Fruit fly (Drosophila melanogaster) whole organism, pupa: Measurements from ENCODE around the gene eIF5B.

Experiments used
- CG10348 ChIP-seq: fragments of 200-800 bp; sonication (Bioruptor generic); IDR thresholded peaks from 2 replicates; pipeline ENCODE4 v1.3.6; 2022; ENCODE audit warnings: missing biosample characterization, missing genetic modification characterization
- CG12605 ChIP-seq: fragments of 200-800 bp; sonication (Bioruptor generic); IDR thresholded peaks from 2 replicates; pipeline ENCODE4 v1.3.6; 2022; ENCODE audit warnings: missing biosample characterization, missing genetic modification characterization
- CG13204 ChIP-seq: fragments of 200-800 bp; sonication (Bioruptor generic); optimal IDR thresholded peaks from 2 replicates; lab custom pipeline; 2018; ENCODE audit warnings: missing biosample characterization, mild to moderate bottlenecking, missing genetic modification characterization, moderate library complexity
- CG14655 ChIP-seq: fragments of 200-800 bp; sonication (Bioruptor generic); optimal IDR thresholded peaks from 3 replicates; lab custom pipeline; 2017; ENCODE audit warnings: mild to moderate bottlenecking, missing biosample characterization, missing genetic modification reagents, missing genetic modification characterization
- CG15710 ChIP-seq: fragments of 200-800 bp; sonication (Bioruptor generic); optimal IDR thresholded peaks from 2 replicates; lab custom pipeline; 2018; ENCODE audit warnings: missing biosample characterization, mild to moderate bottlenecking, missing genetic modification characterization, moderate library complexity
- CG17806 ChIP-seq: fragments of 200-800 bp; sonication (Bioruptor generic); optimal IDR thresholded peaks from 2 replicates; lab custom pipeline; 2018; ENCODE audit warnings: missing biosample characterization, mild to moderate bottlenecking, missing genetic modification characterization, moderate library complexity
- CG32121 ChIP-seq: fragments of 200-800 bp; sonication (Bioruptor generic); IDR thresholded peaks from 2 replicates; pipeline ENCODE4 v1.3.6; 2022; ENCODE audit warnings: missing biosample characterization, missing genetic modification characterization
- CG34367 ChIP-seq: fragments of 200-800 bp; sonication (Bioruptor generic); optimal IDR thresholded peaks from 2 replicates; lab custom pipeline; 2018; ENCODE audit warnings: missing biosample characterization, mild to moderate bottlenecking, missing genetic modification characterization
- CG4496 ChIP-seq: fragments of 200-800 bp; sonication (Bioruptor generic); IDR thresholded peaks from 3 replicates; pipeline ENCODE4 v1.3.6; 2022; ENCODE audit warnings: missing biosample characterization, missing genetic modification characterization
- CG8159 ChIP-seq: fragments of 200-800 bp; sonication (Bioruptor generic); optimal IDR thresholded peaks from 3 replicates; lab custom pipeline; 2018; ENCODE audit warnings: missing biosample characterization, mild to moderate bottlenecking, missing genetic modification characterization, moderate library complexity
- CG8301 ChIP-seq: fragments of 200-800 bp; sonication (Bioruptor generic); optimal IDR thresholded peaks from 2 replicates; lab custom pipeline; 2018; ENCODE audit warnings: missing biosample characterization, mild to moderate bottlenecking, missing genetic modification characterization
- CG9948 ChIP-seq: fragments of 200-800 bp; sonication (Bioruptor generic); optimal IDR thresholded peaks from 2 replicates; lab custom pipeline; 2018; ENCODE audit warnings: missing biosample characterization, mild to moderate bottlenecking, missing genetic modification characterization, moderate library complexity
- D1 ChIP-seq: fragments of 200-800 bp; sonication (Bioruptor generic); optimal IDR thresholded peaks from 2 replicates; lab custom pipeline; 2018; ENCODE audit warnings: missing biosample characterization, mild to moderate bottlenecking, missing genetic modification characterization, moderate library complexity
- EcR ChIP-seq: fragments of 200-800 bp; sonication (Bioruptor generic); optimal IDR thresholded peaks from 3 replicates; lab custom pipeline; 2019; ENCODE audit warnings: missing biosample characterization, missing genetic modification characterization, mild to moderate bottlenecking, moderate library complexity, missing genetic modification reagents
- Ets98B ChIP-seq: fragments of 200-800 bp; sonication (Bioruptor generic); IDR thresholded peaks from 2 replicates; pipeline ENCODE4 v1.3.6; 2022; ENCODE audit warnings: missing biosample characterization, missing genetic modification characterization
- Pif1A ChIP-seq: fragments of 200-800 bp; sonication (Bioruptor generic); optimal IDR thresholded peaks from 3 replicates; lab custom pipeline; 2016; ENCODE audit warnings: missing biosample characterization, missing genetic modification characterization
- Pif1B ChIP-seq: fragments of 200-800 bp; sonication (Bioruptor generic); optimal IDR thresholded peaks from 3 replicates; lab custom pipeline; 2016; ENCODE audit warnings: missing biosample characterization, missing genetic modification characterization
- Snoo ChIP-seq: fragments of 200-800 bp; sonication (Bioruptor generic); optimal IDR thresholded peaks from 3 replicates; lab custom pipeline; 2017; ENCODE audit warnings: missing biosample characterization, mild to moderate bottlenecking, missing genetic modification characterization, inconsistent platforms
- fd96Ca ChIP-seq: fragments of 200-800 bp; sonication (Bioruptor generic); IDR thresholded peaks from 3 replicates; pipeline ENCODE4 v1.3.6; 2022; ENCODE audit warnings: missing biosample characterization, missing genetic modification characterization
- gl ChIP-seq: fragments of 200-800 bp; sonication (Bioruptor generic); optimal IDR thresholded peaks from 2 replicates; lab custom pipeline; 2018; ENCODE audit warnings: missing biosample characterization, mild to moderate bottlenecking, missing genetic modification characterization
- rn ChIP-seq: fragments of 200-800 bp; sonication (Bioruptor generic); IDR thresholded peaks from 2 replicates; pipeline ENCODE4 v1.3.6; 2022; ENCODE audit warnings: missing biosample characterization, missing genetic modification characterization

Gene eIF5B

DNA sequence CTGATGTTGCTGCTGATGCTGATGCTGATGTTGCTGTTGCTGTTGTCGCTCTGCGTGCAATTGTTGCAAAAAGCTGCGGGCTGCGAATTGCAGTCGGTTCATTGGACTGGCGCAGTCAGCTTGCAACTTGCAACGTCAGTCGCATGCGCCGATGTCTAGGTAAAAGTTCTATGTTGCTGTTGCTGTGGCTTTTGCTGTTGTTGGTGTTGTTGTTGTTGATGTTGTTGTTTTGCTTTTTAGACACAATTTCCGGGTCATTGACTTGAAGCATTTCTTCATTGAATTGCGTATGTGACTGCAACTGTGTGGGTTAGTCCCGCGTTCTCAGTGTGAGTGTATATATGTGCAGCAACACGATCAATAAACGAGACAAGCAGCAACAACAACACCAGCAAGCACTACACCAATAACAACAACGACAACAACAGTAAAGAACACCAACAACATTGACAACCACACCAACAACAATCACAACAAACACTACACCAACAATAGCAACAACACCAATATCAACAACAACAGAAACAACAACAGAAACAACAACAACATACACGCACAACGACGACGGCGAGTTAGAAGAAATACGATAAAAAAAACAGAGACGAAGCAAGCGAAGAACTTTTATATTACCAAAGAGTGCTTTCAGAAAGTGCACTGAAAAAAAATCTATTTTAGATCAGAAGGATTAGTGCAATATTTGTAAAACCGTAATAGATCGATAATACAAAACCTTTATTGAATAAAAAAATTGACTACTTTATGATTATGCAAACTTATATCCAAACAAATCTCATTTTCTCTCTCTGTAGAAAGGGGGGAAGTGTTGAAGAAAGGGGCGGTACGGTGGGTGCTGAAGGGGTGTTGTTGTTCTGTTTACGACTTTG, 66.6 kb downstream of the eIF5B start:
- no peak for TF ChIP-seq gl (tag; lab: Kevin White, UChicago)
- peak; percentile 91 for TF ChIP-seq CG17806
- TF ChIP-seq CG34367 (tag; lab: Kevin White, UChicago), result no peak
- peak; percentile 58 for TF ChIP-seq CG12605 (GFP tag; lab: Robert Waterston, UW)
- TF ChIP-seq Pif1A (GFP tag; lab: Kevin White, UChicago), result no peak
- no peak for TF ChIP-seq CG13204 (GFP tag; lab: Kevin White, UChicago)
- TF ChIP-seq Pif1B, result no peak
- TF ChIP-seq CG8301 (tag; lab: Kevin White, UChicago), result peak; percentile 87
- TF ChIP-seq CG9948 (tag; lab: Kevin White, UChicago), result peak; percentile 88
- no peak for TF ChIP-seq CG10348 (GFP tag; lab: Robert Waterston, UW)
- TF ChIP-seq Ets98B (GFP tag; lab: Robert Waterston, UW), result peak; percentile 8
- no peak; the same call in 1 of the 2 replicates for TF ChIP-seq CG32121
- TF ChIP-seq CG4496 (GFP tag; lab: Robert Waterston, UW), result peak; percentile 85
- peak; percentile 94 for TF ChIP-seq EcR
- no peak for TF ChIP-seq CG15710 (tag; lab: Kevin White, UChicago)
- no peak for TF ChIP-seq Snoo (tag; lab: Kevin White, UChicago)
- peak; percentile 87 for TF ChIP-seq rn
- TF ChIP-seq fd96Ca (GFP tag; lab: Robert Waterston, UW), result no peak; the same call in 2 of the 3 replicates
- peak; percentile 77 for TF ChIP-seq D1 (tag; lab: Kevin White, UChicago)
- TF ChIP-seq CG8159 (tag; lab: Kevin White, UChicago), result peak; percentile 95
- peak; percentile 96 for TF ChIP-seq CG14655 (GFP tag; lab: Kevin White, UChicago)

DNA sequence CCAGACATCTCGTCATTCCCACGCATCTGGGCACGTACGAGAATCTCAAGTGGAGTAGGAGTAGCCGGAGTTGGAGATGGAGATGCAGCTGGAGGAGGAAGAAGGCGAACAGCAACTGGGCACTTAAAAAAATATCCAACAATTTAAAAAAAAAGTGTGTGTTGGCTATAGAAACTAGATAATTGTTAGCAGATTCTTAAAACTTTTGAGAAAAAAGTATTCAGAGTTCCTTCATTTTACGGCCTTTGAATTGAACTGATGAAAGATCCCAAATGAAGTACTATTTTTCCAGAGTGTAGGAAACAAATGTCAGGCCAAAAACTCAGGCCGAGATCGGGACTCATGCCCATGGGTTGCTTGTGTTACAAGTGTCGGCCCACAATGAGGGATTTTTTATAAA, 68.9 kb downstream of the eIF5B start:
- TF ChIP-seq CG14655 (GFP tag; lab: Kevin White, UChicago) (peak; percentile 77), CG34367 (tag; lab: Kevin White, UChicago) (peak; percentile 67), D1 (tag; lab: Kevin White, UChicago) (peak; percentile 23), CG13204 (GFP tag; lab: Kevin White, UChicago) (no peak), CG4496 (GFP tag; lab: Robert Waterston, UW) (peak; percentile 68; the same call in 2 of the 3 replicates), CG8159 (tag; lab: Kevin White, UChicago) (peak; percentile 86), Ets98B (GFP tag; lab: Robert Waterston, UW) (peak; percentile 19; the same call in 1 of the 2 replicates), CG17806 (peak; percentile 87), CG8301 (tag; lab: Kevin White, UChicago) (peak; percentile 75), CG12605 (GFP tag; lab: Robert Waterston, UW) (0 out of 2 replicates have a peak, but pooled peaks have one; percentile 9), fd96Ca (GFP tag; lab: Robert Waterston, UW) (peak; percentile 49; the same call in 1 of the 3 replicates), Pif1B (peak; percentile 74), CG15710 (tag; lab: Kevin White, UChicago) (peak; percentile 76), EcR (no peak), CG9948 (tag; lab: Kevin White, UChicago) (peak; percentile 82), CG10348 (GFP tag; lab: Robert Waterston, UW) (no peak), Pif1A (GFP tag; lab: Kevin White, UChicago) (peak; percentile 69), Snoo (tag; lab: Kevin White, UChicago) (peak; percentile 78), rn (no peak), CG32121 (no peak), gl (tag; lab: Kevin White, UChicago) (peak; percentile 69)

DNA sequence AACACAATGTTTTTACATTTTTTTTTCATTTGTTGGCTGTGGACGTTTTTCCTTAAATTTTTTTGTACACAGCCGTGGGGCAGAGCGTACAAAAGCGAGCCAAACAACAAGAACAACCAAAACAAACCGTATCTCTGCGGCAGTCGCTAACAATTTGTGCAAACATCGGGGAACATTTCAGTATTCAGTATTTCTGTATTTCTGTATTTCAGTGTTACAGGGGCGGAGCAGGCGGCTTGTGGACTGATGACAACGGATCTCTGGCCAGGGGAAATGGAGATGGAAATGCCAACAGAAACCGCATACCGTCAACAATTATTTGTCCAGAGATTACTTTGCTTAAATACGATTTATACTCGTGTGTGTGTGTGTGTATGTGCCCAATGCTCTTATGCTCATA, 70.3 kb downstream of the eIF5B start:
- TF ChIP-seq CG34367 (tag; lab: Kevin White, UChicago) (no peak), Pif1A (GFP tag; lab: Kevin White, UChicago) (no peak), Pif1B (no peak), CG8301 (tag; lab: Kevin White, UChicago) (no peak), CG10348 (GFP tag; lab: Robert Waterston, UW) (no peak), CG14655 (GFP tag; lab: Kevin White, UChicago) (no peak)

DNA sequence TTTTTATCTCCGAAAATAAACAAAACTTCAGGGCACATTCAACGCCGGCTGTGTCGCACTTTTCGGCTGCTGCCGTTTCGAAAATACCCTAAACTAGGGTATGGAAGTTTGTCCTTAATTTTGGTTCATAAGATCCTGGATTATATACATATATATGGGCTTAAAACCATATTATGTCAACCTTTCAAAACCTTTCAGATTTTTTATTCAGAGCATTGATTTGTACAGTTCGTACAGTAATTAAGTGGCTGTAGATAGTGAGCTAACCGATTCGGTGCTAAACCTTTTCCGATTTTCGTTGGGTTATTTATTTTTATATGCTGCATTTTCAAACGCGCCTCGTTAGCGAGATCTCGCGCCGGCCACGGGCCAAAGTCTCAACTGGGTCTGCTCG, 71.1 kb downstream of the eIF5B start:
- no peak for TF ChIP-seq CG34367 (tag; lab: Kevin White, UChicago)
- no peak for TF ChIP-seq fd96Ca (GFP tag; lab: Robert Waterston, UW)
- no peak for TF ChIP-seq CG17806
- peak; percentile 55 for TF ChIP-seq Snoo (tag; lab: Kevin White, UChicago)
- no peak for TF ChIP-seq gl (tag; lab: Kevin White, UChicago)
- peak; percentile 21 for TF ChIP-seq CG14655 (GFP tag; lab: Kevin White, UChicago)
- peak; percentile 70 for TF ChIP-seq Pif1A (GFP tag; lab: Kevin White, UChicago)
- TF ChIP-seq CG4496 (GFP tag; lab: Robert Waterston, UW), result no peak
- TF ChIP-seq CG15710 (tag; lab: Kevin White, UChicago), result no peak
- TF ChIP-seq EcR, result no peak
- no peak for TF ChIP-seq D1 (tag; lab: Kevin White, UChicago)
- TF ChIP-seq Pif1B, result peak; percentile 71
- no peak for TF ChIP-seq CG10348 (GFP tag; lab: Robert Waterston, UW)
- no peak for TF ChIP-seq CG13204 (GFP tag; lab: Kevin White, UChicago)
- no peak for TF ChIP-seq rn
- no peak; the same call in 1 of the 2 replicates for TF ChIP-seq CG32121
- TF ChIP-seq CG9948 (tag; lab: Kevin White, UChicago), result no peak
- no peak for TF ChIP-seq CG12605 (GFP tag; lab: Robert Waterston, UW)
- TF ChIP-seq Ets98B (GFP tag; lab: Robert Waterston, UW), result no peak; the same call in 1 of the 2 replicates
- no peak for TF ChIP-seq CG8159 (tag; lab: Kevin White, UChicago)
- TF ChIP-seq CG8301 (tag; lab: Kevin White, UChicago), result no peak
